Worm (Caenorhabditis elegans): ENCODE results near the gene Y54G2A.10.

ce11 chrIV:2809208-2809607 is 9.7 kb downstream of the Y54G2A.10 start, which contains the start of gene Y54G2A.76:
- TF ChIP-seq klf-2 (GFP tag; conservative IDR thresholded peaks at IDR 0.05) (no peak), cog-1 (tag; optimal IDR thresholded peaks at IDR 0.05) (no peak), tab-1 (GFP tag; IDR thresholded peaks at IDR 0.05) (no peak), flt-1 (GFP tag; IDR thresholded peaks at IDR 0.05) (no peak), ztf-29 (GFP tag; IDR thresholded peaks at IDR 0.05) (no peak), med-1 (GFP tag; optimal IDR thresholded peaks at IDR 0.05; ENCODE audit: insufficient read depth) (no peak), ref-1 (GFP tag; conservative IDR thresholded peaks at IDR 0.05) (no peak), ztf-23 (GFP tag; IDR thresholded peaks at IDR 0.05) (no peak)

Measured in whole organism, midembryonic.